Worm (Caenorhabditis elegans): ENCODE data around the gene sta-1.
"Not testable (repeated sequence)": the region's sequence is repeated elsewhere in the genome, so short reads cannot be mapped to it uniquely, and the experiment has no call there.

- TF ChIP-seq lin-35 (GFP tag; optimal IDR thresholded peaks at IDR 0.05); F52B5.7 (tag; optimal IDR thresholded peaks at IDR 0.05); lin-54 (GFP tag; optimal IDR thresholded peaks at IDR 0.05); rpc-1 (optimal IDR thresholded peaks at IDR 0.05); rpc-1 (tag; optimal IDR thresholded peaks at IDR 0.05); B0336.3 (GFP tag; IDR thresholded peaks at IDR 0.05); madf-10 (tag; optimal IDR thresholded peaks at IDR 0.05): not testable (repeated sequence)
These were observed 13.1 kb upstream of the sta-1 start for ce11 chrIV:16651004-16651403.

Measured in whole organism, young adult.